Fruit fly (Drosophila melanogaster) whole organism, prepupa: ENCODE results near the gene Blos3.

Experiments
- Blimp-1 ChIP-seq: fragments of 200-800 bp; sonication (Bioruptor generic); optimal IDR thresholded peaks from 3 replicates; lab custom pipeline; 2017; ENCODE audit warnings: missing biosample characterization, missing genetic modification characterization, mild to moderate bottlenecking, moderate library complexity, missing genetic modification reagents
- CG10631 ChIP-seq: fragments of 200-800 bp; sonication (Bioruptor generic); optimal IDR thresholded peaks from 2 replicates; lab custom pipeline; 2016; ENCODE audit warnings: missing biosample characterization, missing genetic modification characterization
- CG10669 ChIP-seq: fragments of 200-800 bp; sonication (Bioruptor generic); optimal IDR thresholded peaks from 3 replicates; lab custom pipeline; 2018; ENCODE audit warnings: missing biosample characterization, mild to moderate bottlenecking, missing genetic modification characterization, moderate library complexity
- CG11762 ChIP-seq: fragments of 200-800 bp; sonication (Bioruptor generic); optimal IDR thresholded peaks from 3 replicates; lab custom pipeline; 2016; ENCODE audit warnings: missing biosample characterization, missing genetic modification characterization; ENCODE audit not compliant: insufficient read depth
- CG15336 ChIP-seq: fragments of 200-800 bp; sonication (Bioruptor generic); IDR thresholded peaks from 2 replicates; pipeline ENCODE4 v1.3.6; 2022; ENCODE audit warnings: missing biosample characterization, missing genetic modification characterization
- CG1621 ChIP-seq: fragments of 200-800 bp; sonication (Bioruptor generic); optimal IDR thresholded peaks from 3 replicates; lab custom pipeline; 2018; ENCODE audit warnings: missing biosample characterization, mild to moderate bottlenecking, missing genetic modification characterization
- CG3032 ChIP-seq: fragments of 200-800 bp; optimal IDR thresholded peaks from 2 replicates; lab custom pipeline; 2019; ENCODE audit warnings: missing biosample characterization, mild to moderate bottlenecking, missing genetic modification characterization, moderate library complexity
- CG31627 ChIP-seq: fragments of 200-800 bp; sonication (Bioruptor generic); optimal IDR thresholded peaks from 3 replicates; lab custom pipeline; 2016; ENCODE audit warnings: missing biosample characterization, missing genetic modification characterization
- CG34406 ChIP-seq: fragments of 200-800 bp; sonication (Bioruptor generic); optimal IDR thresholded peaks from 3 replicates; lab custom pipeline; 2016; ENCODE audit warnings: missing biosample characterization, missing genetic modification characterization
- CG4318 ChIP-seq: fragments of 200-800 bp; sonication (Bioruptor generic); optimal IDR thresholded peaks from 3 replicates; lab custom pipeline; 2017; ENCODE audit warnings: missing biosample characterization, mild to moderate bottlenecking, missing genetic modification characterization
- CG6792 ChIP-seq: fragments of 200-800 bp; sonication (Bioruptor generic); optimal IDR thresholded peaks from 3 replicates; lab custom pipeline; 2016; ENCODE audit warnings: missing biosample characterization, missing genetic modification characterization
- CG6808 ChIP-seq: fragments of 200-800 bp; sonication (Bioruptor generic); optimal IDR thresholded peaks from 3 replicates; lab custom pipeline; 2017; ENCODE audit warnings: missing biosample characterization, missing genetic modification characterization, mild to moderate bottlenecking, moderate library complexity, missing genetic modification reagents
- CG6854 ChIP-seq: fragments of 200-800 bp; sonication (Bioruptor generic); optimal IDR thresholded peaks from 2 replicates; lab custom pipeline; 2017; ENCODE audit warnings: missing biosample characterization, mild to moderate bottlenecking, missing genetic modification characterization
- CG8319 ChIP-seq: fragments of 200-800 bp; sonication (Bioruptor generic); optimal IDR thresholded peaks from 3 replicates; lab custom pipeline; 2016; ENCODE audit warnings: missing biosample characterization, missing genetic modification characterization
- CG8632 ChIP-seq: fragments of 200-800 bp; sonication (Bioruptor generic); optimal IDR thresholded peaks from 3 replicates; lab custom pipeline; 2016; ENCODE audit warnings: missing biosample characterization, missing genetic modification characterization
- Eip75B ChIP-seq: fragments of 200-800 bp; sonication (Bioruptor generic); optimal IDR thresholded peaks from 3 replicates; lab custom pipeline; 2016; ENCODE audit warnings: missing biosample characterization, missing genetic modification characterization
- Eip78C ChIP-seq: fragments of 200-800 bp; sonication (Bioruptor generic); peaks from one replicate; lab custom pipeline; 2016; ENCODE audit warnings: missing biosample characterization, missing genetic modification characterization
- Eip93F ChIP-seq: fragments of 200-800 bp; sonication (Bioruptor generic); optimal IDR thresholded peaks from 2 replicates; lab custom pipeline; 2016; ENCODE audit warnings: missing biosample characterization, mild to moderate bottlenecking, missing genetic modification characterization
- Ets21C ChIP-seq: fragments of 200-800 bp; sonication (Bioruptor generic); optimal IDR thresholded peaks from 3 replicates; lab custom pipeline; 2016; ENCODE audit warnings: missing biosample characterization, missing genetic modification characterization
- Gug ChIP-seq: fragments of 200-800 bp; sonication (Bioruptor generic); IDR thresholded peaks from 2 replicates; pipeline ENCODE4 v1.3.6; 2022; ENCODE audit warnings: missing biosample characterization, missing genetic modification characterization
- Hr38 ChIP-seq: sonication (Bioruptor generic); optimal IDR thresholded peaks from 2 replicates; lab custom pipeline; 2016; ENCODE audit warnings: missing biosample characterization, missing genetic modification characterization
- Hr39 ChIP-seq: fragments of 200-800 bp; sonication (Bioruptor generic); optimal IDR thresholded peaks from 2 replicates; lab custom pipeline; 2016; ENCODE audit warnings: missing biosample characterization, missing genetic modification characterization
- Lpt ChIP-seq: fragments of 200-800 bp; sonication (Bioruptor generic); optimal IDR thresholded peaks from 3 replicates; lab custom pipeline; 2016; ENCODE audit warnings: missing biosample characterization, missing genetic modification characterization
- OdsH ChIP-seq: fragments of 200-800 bp; sonication (Bioruptor generic); optimal IDR thresholded peaks from 3 replicates; lab custom pipeline; 2016; ENCODE audit warnings: missing biosample characterization, missing genetic modification characterization
- Smox ChIP-seq: fragments of 200-800 bp; sonication (Bioruptor generic); optimal IDR thresholded peaks from 3 replicates; lab custom pipeline; 2016; ENCODE audit warnings: missing biosample characterization, missing genetic modification characterization
- Sox102F ChIP-seq: fragments of 200-800 bp; sonication (Bioruptor generic); optimal IDR thresholded peaks from 2 replicates; lab custom pipeline; 2016; ENCODE audit warnings: missing biosample characterization, mild to moderate bottlenecking, missing genetic modification characterization
- Sox14 ChIP-seq: fragments of 200-800 bp; sonication (Bioruptor generic); optimal IDR thresholded peaks from 3 replicates; lab custom pipeline; 2016; ENCODE audit warnings: missing biosample characterization, missing genetic modification characterization
- Sox15 ChIP-seq: fragments of 200-800 bp; sonication (Bioruptor generic); optimal IDR thresholded peaks from 3 replicates; lab custom pipeline; 2016; ENCODE audit warnings: missing biosample characterization, missing genetic modification characterization
- achi ChIP-seq: fragments of 200-800 bp; sonication (Bioruptor generic); optimal IDR thresholded peaks from 3 replicates; lab custom pipeline; 2016; ENCODE audit warnings: missing biosample characterization, missing genetic modification characterization
- acj6 ChIP-seq: fragments of 200-800 bp; sonication (Bioruptor generic); optimal IDR thresholded peaks from 3 replicates; lab custom pipeline; 2016; ENCODE audit warnings: missing biosample characterization, missing genetic modification characterization
- cyc ChIP-seq: fragments of 200-800 bp; sonication (Bioruptor generic); optimal IDR thresholded peaks from 3 replicates; lab custom pipeline; 2016; ENCODE audit warnings: missing biosample characterization, missing genetic modification characterization
- eg ChIP-seq: fragments of 200-800 bp; sonication (Bioruptor generic); IDR thresholded peaks from 3 replicates; pipeline ENCODE4 v1.3.6; 2022; ENCODE audit warnings: missing biosample characterization, missing genetic modification characterization
- esn ChIP-seq: fragments of 200-800 bp; sonication (Bioruptor generic); optimal IDR thresholded peaks from 2 replicates; lab custom pipeline; 2016; ENCODE audit warnings: missing biosample characterization, mild to moderate bottlenecking, missing genetic modification characterization, moderate library complexity
- fd59A ChIP-seq: fragments of 200-800 bp; sonication (Bioruptor generic); optimal IDR thresholded peaks from 2 replicates; lab custom pipeline; 2017; ENCODE audit warnings: missing biosample characterization, mild to moderate bottlenecking, missing genetic modification characterization, missing genetic modification reagents
- fd85E ChIP-seq: fragments of 200-800 bp; sonication (Bioruptor generic); optimal IDR thresholded peaks from 3 replicates; lab custom pipeline; 2016; ENCODE audit warnings: missing biosample characterization, missing genetic modification characterization
- fkh ChIP-seq: fragments of 200-800 bp; sonication (Bioruptor generic); optimal IDR thresholded peaks from 3 replicates; lab custom pipeline; 2017; ENCODE audit warnings: missing biosample characterization, mild to moderate bottlenecking, missing genetic modification characterization, moderate library complexity
- lz ChIP-seq: fragments of 200-800 bp; sonication (Bioruptor generic); optimal IDR thresholded peaks from 3 replicates; lab custom pipeline; 2016; ENCODE audit warnings: missing biosample characterization, missing genetic modification characterization
- net ChIP-seq: fragments of 200-800 bp; sonication (Bioruptor generic); optimal IDR thresholded peaks from 3 replicates; lab custom pipeline; 2016; ENCODE audit warnings: missing biosample characterization, missing genetic modification characterization
- pdm3 ChIP-seq: fragments of 200-800 bp; sonication (Bioruptor generic); optimal IDR thresholded peaks from 3 replicates; lab custom pipeline; 2016; ENCODE audit warnings: missing biosample characterization, missing genetic modification characterization
- salr ChIP-seq, 2 experiments: fragments of 200-800 bp; sonication (Bioruptor generic); optimal IDR thresholded peaks; 3 replicates each; lab custom pipeline; 2016 to 2018; ENCODE audit warnings: missing biosample characterization in 2 of 2, missing genetic modification characterization in 2 of 2, mild to moderate bottlenecking in 1 of 2
- spab ChIP-seq: fragments of 200-800 bp; sonication (Bioruptor generic); optimal IDR thresholded peaks from 2 replicates; lab custom pipeline; 2017; ENCODE audit warnings: missing biosample characterization, mild to moderate bottlenecking, missing genetic modification characterization, missing genetic modification reagents
- ss ChIP-seq, 2 experiments: fragments of 200-800 bp; sonication (Bioruptor generic); optimal IDR thresholded peaks; 2 replicates in 1 of 2; 3 replicates in 1 of 2; lab custom pipeline; 2017 to 2018; ENCODE audit warnings: mild to moderate bottlenecking in 2 of 2, missing biosample characterization in 2 of 2, missing genetic modification characterization in 2 of 2, moderate library complexity in 1 of 2
- svp ChIP-seq: fragments of 200-800 bp; sonication (Bioruptor generic); peaks from one replicate; lab custom pipeline; 2016; ENCODE audit warnings: missing biosample characterization, missing genetic modification characterization
- topi ChIP-seq: fragments of 200-800 bp; sonication (Bioruptor generic); optimal IDR thresholded peaks from 3 replicates; lab custom pipeline; 2016; ENCODE audit warnings: missing biosample characterization, missing genetic modification characterization

The Blos3 gene

dm6 chr3L:18836658-18837057 lies 33.4 kb upstream of the Blos3 start:
- no peak for TF ChIP-seq Sox102F (GFP tag; lab: Kevin White, UChicago)
- TF ChIP-seq CG10669 (GFP tag; lab: Kevin White, UChicago), result no peak
- TF ChIP-seq CG6854 (GFP tag; lab: Kevin White, UChicago), result no peak
- TF ChIP-seq Smox, result no peak
- TF ChIP-seq CG1621 (tag; lab: Kevin White, UChicago), result no peak
- no peak for TF ChIP-seq Eip93F (GFP tag; lab: Kevin White, UChicago)
- TF ChIP-seq Sox14 (GFP tag; lab: Kevin White, UChicago), result no peak
- no peak for TF ChIP-seq esn
- no peak for TF ChIP-seq CG3032
- no peak for TF ChIP-seq CG34406 (GFP tag; lab: Kevin White, UChicago)
- no peak for TF ChIP-seq salr (GFP tag; optimal IDR thresholded peaks at IDR 0.05; lab: Kevin White, UChicago)
- TF ChIP-seq svp, result no peak
- TF ChIP-seq Gug (GFP tag; lab: Robert Waterston, UW), result no peak
- TF ChIP-seq Eip75B, result no peak
- no peak for TF ChIP-seq CG31627 (GFP tag; lab: Kevin White, UChicago)
- TF ChIP-seq CG6808 (GFP tag; lab: Kevin White, UChicago), result no peak
- no peak for TF ChIP-seq topi (GFP tag; lab: Kevin White, UChicago)

DNA sequence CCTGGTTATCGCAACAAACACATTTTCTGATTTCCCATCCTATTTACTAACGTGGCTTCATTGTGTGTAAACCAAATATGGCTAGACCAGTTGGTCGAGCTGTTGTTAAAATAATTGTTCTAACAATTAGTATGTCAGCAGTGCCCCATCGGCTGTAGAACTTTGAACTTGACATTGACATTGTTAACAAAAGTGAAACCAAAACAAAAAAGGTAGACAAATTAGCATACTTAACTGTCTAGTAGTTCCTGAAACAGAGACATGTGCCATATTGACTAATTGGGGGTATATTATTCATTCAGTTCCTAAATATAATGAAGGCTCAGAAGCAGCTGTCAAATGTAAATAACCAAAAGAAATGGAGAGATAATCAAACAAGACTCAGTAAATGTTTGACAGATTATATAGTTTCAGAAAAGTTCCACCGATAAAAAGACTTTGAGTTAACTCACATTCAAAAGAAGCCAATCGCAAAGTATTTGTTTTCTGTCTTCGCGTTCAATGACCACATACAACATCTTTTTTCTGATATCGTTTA lies 32.2 kb upstream of the Blos3 start:
- no peak for TF ChIP-seq Smox
- no peak for TF ChIP-seq ss (GFP tag; optimal IDR thresholded peaks at IDR 0.05; lab: Kevin White, UChicago)
- TF ChIP-seq Sox15, result no peak
- TF ChIP-seq achi (GFP tag; lab: Kevin White, UChicago), result no peak
- TF ChIP-seq CG8319 (GFP tag; lab: Kevin White, UChicago), result no peak
- peak; percentile 71 for TF ChIP-seq fkh (GFP tag; lab: Kevin White, UChicago)
- no peak for TF ChIP-seq Blimp-1 (GFP tag; lab: Kevin White, UChicago)

DNA sequence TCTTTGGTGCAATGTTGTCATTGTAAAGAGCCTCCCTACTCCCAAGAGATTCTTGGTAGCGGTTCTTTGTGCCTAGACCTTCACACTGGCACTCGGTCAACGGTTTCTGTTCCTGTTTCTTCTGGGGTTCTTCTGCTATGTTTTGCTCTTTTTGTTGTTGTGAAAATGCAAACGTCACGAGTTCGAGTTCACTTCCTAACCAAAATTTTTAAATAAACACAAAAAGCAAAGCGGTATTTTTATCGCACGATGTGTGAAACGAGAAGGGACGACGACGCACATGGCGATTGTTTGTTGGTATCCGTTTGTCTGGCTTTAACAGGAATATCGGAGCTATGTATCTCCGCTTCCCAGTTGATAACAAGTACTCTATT lies 30.0 kb upstream of the Blos3 start:
- TF ChIP-seq Hr38 (no peak), Eip78C (peak; percentile 13)
- TF ChIP-seq, all 60 proteins: peak for 1

dm6 chr3L:18840370-18841007 lies 29.5 kb upstream of the Blos3 start:
- no peak for TF ChIP-seq Eip75B
- no peak for TF ChIP-seq CG4318 (GFP tag; lab: Kevin White, UChicago)
- no peak for TF ChIP-seq CG3032
- peak in 1 of 2 experiments; percentile 45 for TF ChIP-seq salr (GFP tag; optimal IDR thresholded peaks at IDR 0.05; lab: Kevin White, UChicago)
- TF ChIP-seq pdm3 (GFP tag; lab: Kevin White, UChicago), result peak; percentile 51
- peak; percentile 18 for TF ChIP-seq Ets21C (GFP tag; lab: Kevin White, UChicago)
- peak; percentile 59 for TF ChIP-seq net (GFP tag; lab: Kevin White, UChicago)
- TF ChIP-seq CG15336 (GFP tag; lab: Robert Waterston, UW), result no peak
- peak; percentile 55 for TF ChIP-seq Hr39 (GFP tag; lab: Kevin White, UChicago)
- TF ChIP-seq CG8632 (GFP tag; lab: Kevin White, UChicago), result no peak
- TF ChIP-seq esn, result peak; percentile 57
- no peak for TF ChIP-seq Lpt (GFP tag; lab: Kevin White, UChicago)
- peak; percentile 32 for TF ChIP-seq CG6792 (GFP tag; lab: Kevin White, UChicago)
- TF ChIP-seq achi (GFP tag; lab: Kevin White, UChicago), result peak; percentile 36
- TF ChIP-seq OdsH (GFP tag; lab: Kevin White, UChicago), result peak; percentile 49
- peak; percentile 64 for TF ChIP-seq Eip78C
- peak; percentile 40 for TF ChIP-seq CG10631
- TF ChIP-seq Sox14 (GFP tag; lab: Kevin White, UChicago), result no peak
- no peak for TF ChIP-seq Hr38
- peak; percentile 46 for TF ChIP-seq acj6
- TF ChIP-seq lz (GFP tag; lab: Kevin White, UChicago), result peak; percentile 59
- no peak for TF ChIP-seq spab (GFP tag; lab: Kevin White, UChicago)
- peak; percentile 42 for TF ChIP-seq fd85E (GFP tag; lab: Kevin White, UChicago)
- TF ChIP-seq Blimp-1 (GFP tag; lab: Kevin White, UChicago), result no peak
- peak; percentile 55 for TF ChIP-seq CG31627 (GFP tag; lab: Kevin White, UChicago)
- TF ChIP-seq topi (GFP tag; lab: Kevin White, UChicago), result peak; percentile 40
- TF ChIP-seq CG1621 (tag; lab: Kevin White, UChicago), result no peak
- no peak for TF ChIP-seq eg (GFP tag; lab: Robert Waterston, UW)
- peak in 1 of 2 experiments; percentile 26 for TF ChIP-seq ss (GFP tag; optimal IDR thresholded peaks at IDR 0.05; lab: Kevin White, UChicago)
- peak; percentile 56 for TF ChIP-seq cyc (GFP tag; lab: Kevin White, UChicago)
- TF ChIP-seq fd59A, result no peak
- no peak for TF ChIP-seq CG11762 (GFP tag; lab: Kevin White, UChicago)
